Worm (Caenorhabditis elegans): ENCODE measurements around the gene R53.4.
A peak's percentile ranks its signal among the peaks of the same experiment; 100 is the strongest.

Gene R53.4

ce11 chrII:9970438-9971092, 2.7 kb upstream of the R53.4 start, which contains the start of gene R53.5:
R53.5 (minus strand) TSS chrII:9970488.
- TF ChIP-seq him-1 (tag; optimal IDR thresholded peaks at IDR 0.05) (no peak), rec-8 (tag; optimal IDR thresholded peaks at IDR 0.05) (peak in 1 of 2 experiments; percentile 10), hlh-12 (tag; optimal IDR thresholded peaks at IDR 0.05) (no peak), ceh-79 (tag; optimal IDR thresholded peaks at IDR 0.05) (no peak), mcd-1 (GFP tag; IDR thresholded peaks at IDR 0.05) (no peak), athp-1 (tag; optimal IDR thresholded peaks at IDR 0.05) (no peak), ccch-3 (GFP tag; optimal IDR thresholded peaks at IDR 0.05) (no peak), K12H6.12 (tag; optimal IDR thresholded peaks at IDR 0.05) (peak; percentile 19), snpc-1.3 (tag; optimal IDR thresholded peaks at IDR 0.05; ENCODE audit: insufficient read depth) (peak; percentile 4), attf-3 (GFP tag; conservative IDR thresholded peaks at IDR 0.05) (no peak), nfyb-1 (GFP tag; IDR thresholded peaks at IDR 0.05) (0 out of 2 replicates have a peak, but pooled peaks have one; percentile 10), xnd-1 (tag; optimal IDR thresholded peaks at IDR 0.05) (no peak), Y53G8AR.9 (GFP tag; conservative IDR thresholded peaks at IDR 0.05) (no peak), egl-18 (GFP tag; IDR thresholded peaks at IDR 0.05) (no peak), hmg-1.2 (GFP tag; IDR thresholded peaks at IDR 0.05) (peak; percentile 73), bed-2 (GFP tag; IDR thresholded peaks at IDR 0.05) (no peak), die-1 (tag; optimal IDR thresholded peaks at IDR 0.05) (no peak)

ce11 chrII:9966954-9967353, 895 bp downstream of the R53.4 start, which contains the start of gene dtmk-1:
dtmk-1 (minus strand) TSS chrII:9967099.
- peak; percentile 17 for TF ChIP-seq snpc-1.1 (tag; optimal IDR thresholded peaks at IDR 0.05; ENCODE audit: insufficient read depth)
- TF ChIP-seq ztf-26 (tag; optimal IDR thresholded peaks at IDR 0.05) = no peak
- TF ChIP-seq akir-1 (GFP tag; optimal IDR thresholded peaks at IDR 0.05) = no peak
- TF ChIP-seq ama-1 (optimal IDR thresholded peaks at IDR 0.05) = peak; percentile 11
- peak in 1 of 2 experiments; percentile 47 for TF ChIP-seq ama-1 (GFP tag; optimal IDR thresholded peaks at IDR 0.05)
- TF ChIP-seq mel-28 (tag; optimal IDR thresholded peaks at IDR 0.05; ENCODE audit: borderline replicate concordance) = no peak
- no peak for TF ChIP-seq B0019.2 (GFP tag; conservative IDR thresholded peaks at IDR 0.05)
- TF ChIP-seq zfh-2 (GFP tag; conservative IDR thresholded peaks at IDR 0.05) = no peak
- TF ChIP-seq let-526 (GFP tag; IDR thresholded peaks at IDR 0.05) = no peak
- TF ChIP-seq hmg-1.2 (GFP tag; IDR thresholded peaks at IDR 0.05) = 0 out of 2 replicates have a peak, but pooled peaks have one; percentile 12
- TF ChIP-seq lsy-27 (tag; optimal IDR thresholded peaks at IDR 0.05; ENCODE audit: borderline replicate concordance, insufficient read depth) = no peak
- no peak for TF ChIP-seq snpc-3.4 (tag; optimal IDR thresholded peaks at IDR 0.05)
- TF ChIP-seq ekl-4 (GFP tag; IDR thresholded peaks at IDR 0.05) = 0 out of 2 replicates have a peak, but pooled peaks have one; percentile 21
- no peak for TF ChIP-seq tlf-1 (GFP tag; optimal IDR thresholded peaks at IDR 0.05)
- TF ChIP-seq hlh-12 (tag; optimal IDR thresholded peaks at IDR 0.05) = no peak

ce11 chrII:9965325-9965724, 2.5 kb downstream of the R53.4 start:
- TF ChIP-seq ets-4 (GFP tag; optimal IDR thresholded peaks at IDR 0.05) (no peak), him-1 (tag; optimal IDR thresholded peaks at IDR 0.05) (no peak), mcd-1 (GFP tag; IDR thresholded peaks at IDR 0.05) (no peak), F57A8.1 (GFP tag; optimal IDR thresholded peaks at IDR 0.05) (no peak), nfyb-1 (GFP tag; IDR thresholded peaks at IDR 0.05) (no peak), Y53G8AR.9 (GFP tag; conservative IDR thresholded peaks at IDR 0.05) (no peak), nhr-27 (tag; optimal IDR thresholded peaks at IDR 0.05) (no peak), ama-1 (optimal IDR thresholded peaks at IDR 0.05) (no peak), ama-1 (GFP tag; optimal IDR thresholded peaks at IDR 0.05) (no peak), attf-3 (GFP tag; conservative IDR thresholded peaks at IDR 0.05) (no peak), K12H6.12 (tag; optimal IDR thresholded peaks at IDR 0.05) (no peak), let-526 (GFP tag; IDR thresholded peaks at IDR 0.05) (no peak)

Data from whole organism, young adult.